Worm (Caenorhabditis elegans): ENCODE results near the gene nipi-3.

Gene nipi-3

ce11 chrX:15609698-15610097 lies 1.9 kb downstream of the nipi-3 start:
- no peak for TF ChIP-seq hlh-11 (tag; optimal IDR thresholded peaks at IDR 0.05)
- TF ChIP-seq attf-4 (tag; optimal IDR thresholded peaks at IDR 0.05), result no peak
- no peak for TF ChIP-seq hif-1 (tag; optimal IDR thresholded peaks at IDR 0.05)
- TF ChIP-seq madf-5 (GFP tag; IDR thresholded peaks at IDR 0.05), result no peak
- TF ChIP-seq unc-62 (GFP tag; optimal IDR thresholded peaks at IDR 0.05 in 1 of 2), result no peak
- TF ChIP-seq unc-62 (tag; optimal IDR thresholded peaks at IDR 0.05), result no peak
- TF ChIP-seq egl-43 (GFP tag; IDR thresholded peaks at IDR 0.05), result 0 out of 2 replicates have a peak, but pooled peaks have one; percentile 37
- no peak for TF ChIP-seq ctbp-1 (GFP tag; IDR thresholded peaks at IDR 0.05)
- no peak for TF ChIP-seq snpc-1.2 (GFP tag; IDR thresholded peaks at IDR 0.05)
- TF ChIP-seq Y48G9A.11 (GFP tag; IDR thresholded peaks at IDR 0.05), result no peak
- peak; percentile 82 for TF ChIP-seq aha-1 (tag)
- TF ChIP-seq rbr-2 (tag; optimal IDR thresholded peaks at IDR 0.05), result no peak
- no peak for TF ChIP-seq lsy-2 (tag; optimal IDR thresholded peaks at IDR 0.05)
- TF ChIP-seq lin-1 (GFP tag; IDR thresholded peaks at IDR 0.05), result no peak
- no peak for TF ChIP-seq lin-13 (GFP tag; optimal IDR thresholded peaks at IDR 0.05)
- TF ChIP-seq Y5F2A.4 (GFP tag; optimal IDR thresholded peaks at IDR 0.05), result no peak
- TF ChIP-seq tag-97 (GFP tag; IDR thresholded peaks at IDR 0.05), result no peak

DNA sequence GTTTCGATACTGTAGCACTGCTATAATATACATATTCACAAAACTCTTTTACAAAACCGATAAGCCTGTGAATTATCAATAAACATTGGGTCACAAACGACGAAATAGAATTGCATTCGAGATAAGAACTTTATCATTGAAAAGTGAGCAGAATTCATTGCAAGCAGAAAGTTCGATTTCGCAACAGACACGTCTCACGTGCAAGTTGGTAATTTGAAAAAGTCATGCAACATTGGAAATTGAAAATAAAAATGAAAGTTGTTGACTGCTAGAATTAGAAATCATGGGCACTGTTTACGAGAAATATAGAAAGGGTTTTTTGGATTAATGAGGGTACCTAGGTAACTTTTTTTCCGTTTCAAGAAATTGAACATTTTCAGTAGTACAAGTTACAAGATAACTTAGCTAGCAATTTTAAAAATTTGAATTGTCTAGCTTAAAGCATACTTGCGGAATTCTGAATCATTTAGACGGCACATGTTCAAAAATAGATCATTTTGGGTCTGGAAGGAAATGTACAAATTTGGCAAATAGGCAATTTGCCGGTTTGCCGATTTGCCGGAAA lies 2.8 kb downstream of the nipi-3 start:
- TF ChIP-seq D1046.2 (GFP tag; IDR thresholded peaks at IDR 0.05), result no peak
- TF ChIP-seq sdz-12 (GFP tag; optimal IDR thresholded peaks at IDR 0.05), result no peak
- TF ChIP-seq F26F4.8 (GFP tag; conservative IDR thresholded peaks at IDR 0.05), result no peak
- TF ChIP-seq mxl-3 (GFP tag; optimal IDR thresholded peaks at IDR 0.05), result peak; percentile 68
- no peak for TF ChIP-seq F44E2.7 (GFP tag; IDR thresholded peaks at IDR 0.05)
- peak; percentile 63 for TF ChIP-seq ama-1 (optimal IDR thresholded peaks at IDR 0.05)
- 0 out of 2 replicates have a peak, but pooled peaks have one; percentile 9 for TF ChIP-seq ctbp-1 (GFP tag; IDR thresholded peaks at IDR 0.05)
- no peak for TF ChIP-seq cey-2 (tag; optimal IDR thresholded peaks at IDR 0.05; ENCODE audit: borderline replicate concordance, insufficient read depth)
- TF ChIP-seq mdl-1 (tag; optimal IDR thresholded peaks at IDR 0.05), result peak; percentile 52 to 93
- no peak for TF ChIP-seq ceh-28 (tag; optimal IDR thresholded peaks at IDR 0.05)
- TF ChIP-seq ceh-44 (GFP tag; IDR thresholded peaks at IDR 0.05), result no peak
- no peak for TF ChIP-seq R02D3.7 (tag; optimal IDR thresholded peaks at IDR 0.05)
- TF ChIP-seq T26A8.4 (GFP tag; IDR thresholded peaks at IDR 0.05), result peak; percentile 78
- no peak for TF ChIP-seq lin-29 (GFP tag; IDR thresholded peaks at IDR 0.05)
- peak; percentile 98 for TF ChIP-seq nhr-28 (tag; optimal IDR thresholded peaks at IDR 0.05)
- no peak for TF ChIP-seq nhr-111 (GFP tag; optimal IDR thresholded peaks at IDR 0.05)
- TF ChIP-seq ceh-82 (tag; optimal IDR thresholded peaks at IDR 0.05), result no peak
- TF ChIP-seq php-3 (GFP tag; IDR thresholded peaks at IDR 0.05), result peak; percentile 82
- TF ChIP-seq egl-43 (GFP tag; IDR thresholded peaks at IDR 0.05), result no peak
- TF ChIP-seq F49E8.2 (tag; optimal IDR thresholded peaks at IDR 0.05; ENCODE audit: borderline replicate concordance), result no peak
- no peak for TF ChIP-seq unc-130 (GFP tag; optimal IDR thresholded peaks at IDR 0.05)
- no peak for TF ChIP-seq ceh-32 (tag; optimal IDR thresholded peaks at IDR 0.05; ENCODE audit: poor library complexity)
- no peak for TF ChIP-seq zip-11 (GFP tag; IDR thresholded peaks at IDR 0.05)
- TF ChIP-seq Y75B8A.6 (GFP tag; IDR thresholded peaks at IDR 0.05), result no peak; the same call in 1 of the 2 replicates
- no peak for TF ChIP-seq nhr-42 (GFP tag; IDR thresholded peaks at IDR 0.05)
- no peak for TF ChIP-seq duxl-1 (tag; optimal IDR thresholded peaks at IDR 0.05; ENCODE audit: poor library complexity)
- TF ChIP-seq daf-8 (GFP tag; IDR thresholded peaks at IDR 0.05), result no peak
- 0 out of 2 replicates have a peak, but pooled peaks have one; percentile 23 for TF ChIP-seq ceh-20 (GFP tag; IDR thresholded peaks at IDR 0.05)
- TF ChIP-seq pqm-1 (tag; optimal IDR thresholded peaks at IDR 0.05), result peak; percentile 95
- TF ChIP-seq aly-2 (tag; optimal IDR thresholded peaks at IDR 0.05), result no peak
- peak; percentile 40 for TF ChIP-seq mes-2 (tag; optimal IDR thresholded peaks at IDR 0.05; ENCODE audit: poor library complexity, severe bottlenecking)
- TF ChIP-seq skn-1 (tag; optimal IDR thresholded peaks at IDR 0.05), result no peak
- TF ChIP-seq madf-9 (GFP tag; conservative IDR thresholded peaks at IDR 0.05), result no peak
- TF ChIP-seq lin-1 (GFP tag; IDR thresholded peaks at IDR 0.05), result peak; percentile 71
- no peak for TF ChIP-seq pha-4 (GFP tag; IDR thresholded peaks at IDR 0.05)
- peak; percentile 28 for TF ChIP-seq pha-4 (tag; optimal IDR thresholded peaks at IDR 0.05)

Data from whole organism, L4 larva.